Fruit fly (Drosophila melanogaster): ENCODE data around the gene Pino.

Gene Pino

DNA sequence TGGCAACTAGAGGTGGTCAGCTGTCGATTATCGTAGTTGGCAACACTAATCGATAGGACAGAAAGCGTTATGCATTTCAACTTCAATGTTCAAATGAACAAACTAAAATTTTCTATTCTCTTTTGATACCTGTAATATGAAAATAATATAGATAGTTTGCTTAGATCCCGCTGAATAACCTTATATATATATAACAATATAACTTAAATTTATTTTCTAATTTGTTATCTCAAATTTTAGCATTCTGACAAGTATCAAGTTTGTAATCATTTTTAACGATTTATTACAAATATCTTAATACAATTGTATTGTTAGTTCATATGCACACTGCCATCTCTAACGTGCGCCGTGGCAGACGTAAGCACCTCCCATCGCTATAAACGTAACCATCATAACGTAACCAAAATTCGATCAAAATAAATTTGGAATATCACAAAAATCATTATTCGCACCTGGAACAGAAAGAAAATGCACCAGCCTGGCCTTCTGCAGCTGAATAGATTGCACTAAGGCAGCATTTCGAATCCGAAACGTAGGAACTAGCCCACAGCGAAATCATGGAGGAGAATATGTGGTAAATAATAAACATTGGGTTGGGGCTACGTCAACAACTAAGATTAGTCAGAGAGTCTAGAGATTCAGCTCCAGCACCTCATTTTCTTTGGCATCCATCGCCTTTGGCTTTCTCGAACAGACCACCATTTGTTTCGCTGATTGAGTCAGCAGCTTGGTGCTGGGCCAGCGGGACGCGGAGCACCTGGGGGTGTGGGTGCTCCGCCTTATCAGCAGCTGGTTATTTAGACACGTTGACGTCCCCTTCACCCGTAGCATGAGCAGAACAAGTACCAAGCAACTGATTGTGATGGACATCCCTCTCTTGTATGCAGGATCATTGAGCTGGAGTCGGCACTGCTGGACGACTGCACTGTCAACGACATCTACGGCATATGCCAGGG, at the start of gene Pino, which contains the start of gene TBC1D23:
TSS of gene Pino (minus strand) at position 22 of the 956 bp plus-strand sequence.
TSS of gene TBC1D23 (plus strand) at position 385 of the 956 bp plus-strand sequence.
- TF ChIP-seq pan (optimal IDR thresholded peaks at IDR 0.05) (no peak), CG8478 (optimal IDR thresholded peaks at IDR 0.05) (no peak), Dll (optimal IDR thresholded peaks at IDR 0.05) (no peak), EcR (GFP tag; optimal IDR thresholded peaks at IDR 0.05) (no peak)

DNA sequence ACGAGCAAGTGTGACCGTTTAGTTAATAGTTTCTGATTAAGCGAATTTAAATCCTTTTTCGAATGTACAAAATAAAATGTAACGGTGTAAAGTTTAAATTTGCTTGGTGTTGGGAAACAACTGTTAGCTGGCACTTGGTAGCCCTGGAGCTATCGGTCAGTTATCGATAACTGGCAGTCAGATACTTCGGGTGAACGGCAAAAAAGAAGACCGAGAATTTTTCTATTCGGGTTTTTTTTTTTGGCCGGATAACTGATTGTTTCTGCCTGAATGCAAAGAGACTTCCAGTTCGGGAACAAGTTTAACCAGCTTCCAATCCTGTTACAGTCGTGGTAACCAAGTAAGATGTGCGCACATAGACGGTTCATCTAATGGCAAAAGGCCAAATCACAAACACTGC, 48.8 kb upstream of the Pino start, which contains the start of gene CG4896:
TSS of gene CG4896 (plus strand) at position 169 of the 400 bp plus-strand sequence.
- TF ChIP-seq CG8478 (optimal IDR thresholded peaks at IDR 0.05) (no peak), usp (GFP tag; optimal IDR thresholded peaks at IDR 0.05) (no peak), Dll (optimal IDR thresholded peaks at IDR 0.05) (no peak), psq (optimal IDR thresholded peaks at IDR 0.05) (no peak), pan (optimal IDR thresholded peaks at IDR 0.05) (no peak), EcR (GFP tag; optimal IDR thresholded peaks at IDR 0.05) (no peak)

DNA sequence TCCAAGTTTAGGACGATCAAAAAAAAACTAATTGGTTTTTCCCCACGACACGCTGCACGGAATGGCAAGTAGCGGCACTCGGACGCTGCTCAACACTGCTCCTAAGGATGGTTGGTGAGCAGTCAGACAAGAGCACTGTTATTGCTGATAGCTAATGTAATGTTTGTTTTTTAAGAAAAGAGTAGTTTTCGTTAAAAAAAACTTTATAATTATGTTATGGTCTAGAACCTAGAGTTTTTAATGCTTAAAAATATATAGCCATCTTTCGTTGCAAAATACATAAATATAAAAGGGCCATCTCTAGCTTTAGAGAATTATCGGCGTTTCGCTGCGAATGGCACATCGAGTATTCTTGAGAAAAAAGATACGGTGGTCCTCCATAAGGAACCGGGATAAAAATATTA, 44.0 kb upstream of the Pino start, which contains the start of the genes Charon and CG4887:
TSS of gene Charon (minus strand) at position 102 of the 404 bp plus-strand sequence.
TSS of gene CG4887 (plus strand) at position 306 of the 404 bp plus-strand sequence.
- TF ChIP-seq CG8478 (optimal IDR thresholded peaks at IDR 0.05): no peak
- TF ChIP-seq Dll (optimal IDR thresholded peaks at IDR 0.05): no peak

DNA sequence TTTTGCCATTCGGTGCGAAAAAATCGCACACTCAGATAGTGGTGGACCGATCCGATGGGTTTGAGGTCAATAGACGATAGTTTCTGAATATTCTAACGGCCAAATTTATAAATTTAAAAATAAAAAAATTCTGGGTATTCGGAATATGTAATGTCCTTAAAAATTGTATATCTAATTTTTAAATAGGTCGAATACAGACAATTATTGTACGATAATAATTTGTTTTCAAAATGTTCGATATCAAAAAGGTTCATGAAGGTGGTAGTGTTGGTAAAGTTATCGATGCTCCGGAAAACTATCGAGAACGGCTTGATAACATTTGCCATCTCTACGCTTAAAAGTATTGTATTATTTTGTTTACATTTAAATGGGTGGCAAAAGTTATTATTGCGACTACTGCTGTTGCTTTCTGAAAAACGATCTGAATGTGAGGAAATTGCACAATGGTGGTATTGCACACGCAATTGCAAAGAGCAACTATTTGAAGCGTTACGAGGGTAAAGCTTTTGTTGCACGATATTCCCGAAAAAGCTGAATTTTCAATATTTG, 41.2 kb upstream of the Pino start, which contains the start of the genes CG31922 and Plap:
TSS of gene CG31922 (plus strand) at position 315 of the 549 bp plus-strand sequence.
TSS of gene Plap (minus strand) at position 499 of the 549 bp plus-strand sequence.
- TF ChIP-seq psq (optimal IDR thresholded peaks at IDR 0.05) (no peak), Dll (optimal IDR thresholded peaks at IDR 0.05) (no peak), usp (GFP tag; optimal IDR thresholded peaks at IDR 0.05) (no peak), EcR (GFP tag; optimal IDR thresholded peaks at IDR 0.05) (no peak), pan (optimal IDR thresholded peaks at IDR 0.05) (no peak)

DNA sequence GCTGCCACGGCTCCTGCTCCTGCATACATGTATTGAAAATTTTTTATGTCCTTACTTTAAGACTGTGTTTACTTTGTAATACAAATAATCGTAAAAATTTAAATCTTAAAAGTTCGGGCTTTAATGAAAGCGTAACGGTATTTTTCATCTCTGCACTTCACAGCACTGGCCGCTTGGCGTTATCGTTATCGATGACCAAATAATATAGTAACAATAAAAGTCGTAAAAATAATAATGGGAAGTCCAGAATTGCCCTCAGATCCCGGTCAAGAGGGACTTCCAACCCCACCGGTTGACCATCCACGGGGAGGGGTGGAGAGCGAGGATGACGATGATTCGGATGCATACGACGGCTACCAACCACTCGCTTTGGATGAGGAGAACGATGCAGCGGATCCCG, 37.6 kb upstream of the Pino start, which contains the start of gene CG14341:
TSS of gene CG14341 (plus strand) at position 181 of the 400 bp plus-strand sequence.
- no peak for TF ChIP-seq usp (GFP tag; optimal IDR thresholded peaks at IDR 0.05)
- no peak for TF ChIP-seq Dll (optimal IDR thresholded peaks at IDR 0.05)

DNA sequence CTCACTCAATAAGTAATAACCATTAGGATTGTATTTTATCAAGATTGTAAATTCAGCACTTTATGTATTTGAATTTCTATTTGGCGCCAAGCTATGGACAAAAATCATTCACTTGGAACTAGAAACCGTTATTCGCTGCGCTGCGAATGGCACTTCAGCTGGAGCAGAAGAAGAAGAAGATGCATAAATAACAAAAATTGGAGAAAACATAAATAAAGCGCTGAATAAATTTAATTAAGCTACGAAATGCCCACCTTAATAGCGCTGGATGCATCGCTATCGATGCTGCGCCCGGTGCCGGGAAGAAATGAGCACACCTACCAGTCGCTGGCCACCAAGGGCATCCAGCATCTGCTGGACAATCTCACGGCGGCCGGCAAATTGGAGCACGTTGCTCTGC, 35.5 kb upstream of the Pino start, which contains the start of gene IntS14:
TSS of gene IntS14 (plus strand) at position 150 of the 400 bp plus-strand sequence.
- TF ChIP-seq EcR (GFP tag; optimal IDR thresholded peaks at IDR 0.05) (no peak), pan (optimal IDR thresholded peaks at IDR 0.05) (no peak), usp (GFP tag; optimal IDR thresholded peaks at IDR 0.05) (no peak), psq (optimal IDR thresholded peaks at IDR 0.05) (no peak), Dll (optimal IDR thresholded peaks at IDR 0.05) (no peak), CG8478 (optimal IDR thresholded peaks at IDR 0.05) (no peak)

DNA sequence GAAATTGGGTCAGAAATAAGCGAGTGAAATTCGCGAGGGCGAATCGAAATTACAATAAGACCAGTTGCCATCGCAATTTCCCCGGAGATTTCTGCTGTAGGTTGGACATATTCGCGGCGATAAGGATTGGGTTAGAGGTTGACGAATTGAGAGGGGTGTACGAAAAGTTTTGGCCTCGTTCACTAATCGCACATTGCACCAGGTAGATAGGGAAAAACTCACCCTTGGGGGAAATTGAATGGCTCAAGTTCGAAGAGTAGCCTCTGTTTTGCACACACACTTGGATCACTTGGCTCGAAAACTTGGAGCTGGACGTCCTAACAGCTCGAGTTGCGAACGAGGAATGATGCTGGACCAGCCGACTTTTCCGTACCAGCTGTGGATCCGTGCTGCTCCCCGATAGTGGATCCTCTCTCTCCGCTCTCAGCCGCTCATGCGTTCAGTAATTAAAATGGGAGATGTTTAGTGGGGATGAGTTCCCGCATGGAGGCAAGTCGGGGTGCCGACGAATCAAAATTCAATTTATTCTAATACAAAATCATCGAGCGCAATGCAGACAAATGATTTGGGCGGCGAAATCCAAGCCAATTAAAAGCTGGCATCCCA, 34.9 kb upstream of the Pino start, which contains the start of gene CG5080:
TSS of gene CG5080 (minus strand) at position 349 of the 606 bp plus-strand sequence.
- TF ChIP-seq Dll (optimal IDR thresholded peaks at IDR 0.05) (no peak), psq (optimal IDR thresholded peaks at IDR 0.05) (no peak), EcR (GFP tag; optimal IDR thresholded peaks at IDR 0.05) (no peak), pan (optimal IDR thresholded peaks at IDR 0.05) (no peak), usp (GFP tag; optimal IDR thresholded peaks at IDR 0.05) (no peak), CG8478 (optimal IDR thresholded peaks at IDR 0.05) (no peak)

DNA sequence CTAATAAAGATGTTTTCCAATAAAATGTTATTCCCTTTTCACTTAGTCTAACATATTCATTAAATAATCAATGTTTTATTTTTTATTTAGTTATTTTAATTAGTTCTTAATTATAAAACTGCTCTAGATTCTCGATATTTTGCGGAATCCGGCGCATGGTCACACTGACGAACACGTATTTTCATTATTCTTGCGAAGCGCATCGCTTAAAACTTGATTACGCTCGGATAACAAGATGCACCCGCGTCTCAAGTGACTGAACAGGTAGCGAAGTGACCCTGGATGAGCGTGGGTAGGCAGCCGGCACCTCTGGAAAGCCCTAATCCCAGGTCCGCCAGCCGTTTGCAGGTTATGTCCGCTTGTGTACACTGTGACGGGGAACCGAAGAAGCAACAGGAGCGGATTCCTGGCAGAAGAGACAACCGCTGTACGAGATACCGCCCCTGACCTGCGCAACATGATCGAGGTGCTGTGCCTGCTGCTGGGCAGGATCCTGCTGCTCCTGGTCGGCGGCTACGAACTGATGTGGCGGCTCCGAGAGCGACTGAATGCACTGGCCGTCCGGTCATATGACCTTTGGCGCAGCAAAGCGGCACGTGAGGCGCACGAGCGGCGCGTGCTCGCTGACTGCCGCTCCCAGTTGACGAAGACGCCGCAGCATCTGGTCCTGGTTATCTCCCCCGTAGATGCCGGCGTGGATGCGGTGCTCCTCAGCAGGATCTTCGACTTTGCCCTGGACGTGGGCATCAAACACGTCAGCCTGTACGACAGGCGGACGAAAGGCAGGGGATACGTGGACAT, 30.0 kb upstream of the Pino start, which contains the start of gene Tango14:
TSS of gene Tango14 (plus strand) at position 143 of the 801 bp plus-strand sequence.
- TF ChIP-seq CG8478 (optimal IDR thresholded peaks at IDR 0.05) (no peak), usp (GFP tag; optimal IDR thresholded peaks at IDR 0.05) (no peak), Dll (optimal IDR thresholded peaks at IDR 0.05) (no peak), pan (optimal IDR thresholded peaks at IDR 0.05) (no peak), EcR (GFP tag; optimal IDR thresholded peaks at IDR 0.05) (no peak), psq (optimal IDR thresholded peaks at IDR 0.05) (no peak)

DNA sequence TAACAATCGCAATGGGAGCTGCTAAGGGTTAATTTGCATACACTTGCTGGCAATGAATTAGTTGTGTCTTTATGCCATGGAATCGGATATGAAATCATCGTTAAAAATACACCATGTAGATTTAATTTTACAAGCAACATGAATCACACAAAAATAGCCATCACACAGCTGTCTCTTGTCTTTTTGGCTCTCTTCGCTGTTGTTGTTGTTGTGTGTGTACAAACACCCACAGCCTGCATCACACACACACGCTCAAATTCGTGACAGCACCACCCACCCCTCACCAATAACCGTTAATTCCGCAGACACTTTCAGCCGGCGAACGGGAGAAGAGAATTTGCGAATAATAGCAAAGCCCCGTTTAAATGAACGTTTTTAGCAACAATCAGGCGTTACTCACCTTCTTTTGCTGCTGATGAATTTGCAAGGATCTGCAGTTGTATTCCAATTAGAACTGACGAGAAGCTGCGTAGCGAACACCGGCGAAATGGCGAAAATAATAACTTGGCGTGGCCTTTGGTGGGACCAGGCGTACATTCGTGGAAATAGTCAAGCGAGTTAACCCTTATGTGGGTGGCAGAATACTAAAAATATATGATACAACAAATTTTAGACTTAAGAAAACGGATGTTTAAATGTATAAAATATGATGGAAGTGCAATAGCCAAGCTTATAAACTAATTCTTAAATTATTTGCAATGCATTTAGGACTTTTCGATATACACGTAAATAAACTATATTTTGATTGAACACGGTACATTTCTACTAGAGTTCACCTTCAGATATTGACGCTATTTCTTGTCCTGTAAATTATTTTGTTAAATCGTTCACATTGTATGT, 29.1 kb upstream of the Pino start, which contains the start of gene capt:
TSS of gene capt (minus strand) at position 584 of the 840 bp plus-strand sequence.
- no peak for TF ChIP-seq CG8478 (optimal IDR thresholded peaks at IDR 0.05)
- no peak for TF ChIP-seq usp (GFP tag; optimal IDR thresholded peaks at IDR 0.05)
- no peak for TF ChIP-seq psq (optimal IDR thresholded peaks at IDR 0.05)
- TF ChIP-seq pan (optimal IDR thresholded peaks at IDR 0.05): no peak
- no peak for TF ChIP-seq EcR (GFP tag; optimal IDR thresholded peaks at IDR 0.05)
- no peak for TF ChIP-seq Dll (optimal IDR thresholded peaks at IDR 0.05)

DNA sequence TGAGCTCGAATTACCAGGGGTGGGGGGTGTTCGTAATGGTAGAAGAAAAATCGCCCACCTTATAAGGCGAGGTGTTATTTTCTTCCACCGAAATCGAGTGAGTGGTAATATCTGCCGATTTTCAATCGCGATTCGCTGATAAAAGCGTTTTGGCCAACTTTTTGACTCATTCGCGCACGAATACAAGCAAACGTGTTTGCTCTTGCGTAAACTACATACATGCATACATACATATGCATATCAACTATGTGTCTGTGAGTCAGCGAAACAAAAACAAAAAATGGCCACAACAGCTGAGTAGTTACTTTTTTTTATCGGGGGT, 28.6 kb upstream of the Pino start:
- TF ChIP-seq EcR (GFP tag; optimal IDR thresholded peaks at IDR 0.05) (no peak), CG8478 (optimal IDR thresholded peaks at IDR 0.05) (no peak), usp (GFP tag; optimal IDR thresholded peaks at IDR 0.05) (no peak), pan (optimal IDR thresholded peaks at IDR 0.05) (no peak), Dll (optimal IDR thresholded peaks at IDR 0.05) (no peak), psq (optimal IDR thresholded peaks at IDR 0.05) (no peak)
